Worm (Caenorhabditis elegans) whole organism, L3 larva: Measurements from ENCODE around the gene arf-1.

ENCODE experiments used
- ZK546.5 ChIP-seq: sonication (generic microtip); optimal IDR thresholded peaks from 2 replicates; lab custom pipeline; 2017; ENCODE audit warnings: missing biosample characterization, missing genetic modification characterization
- ceh-28 ChIP-seq: fragments of 150-350 bp; optimal IDR thresholded peaks from 2 replicates; lab custom pipeline; 2014; ENCODE audit warnings: missing biosample characterization, missing genetic modification reagents, missing genetic modification characterization
- ceh-82 ChIP-seq: fragments of 150-350 bp; optimal IDR thresholded peaks from 2 replicates; lab custom pipeline; 2014; ENCODE audit warnings: missing biosample characterization, missing genetic modification characterization
- ceh-9 ChIP-seq: sonication (generic microtip); optimal IDR thresholded peaks from 2 replicates; lab custom pipeline; 2018; ENCODE audit warnings: missing biosample characterization, missing genetic modification characterization
- elt-2 ChIP-seq: sonication (generic microtip); optimal IDR thresholded peaks from 2 replicates; lab custom pipeline; 2016; ENCODE audit warnings: missing genetic modification reagents, mild to moderate bottlenecking, missing genetic modification characterization, missing compliant biosample characterization
- elt-3 ChIP-seq, 3 experiments: fragments of 150-350 bp in 1 of 3; sonication (generic microtip) in 2 of 3; optimal IDR thresholded peaks; 2 replicates in 2 of 3; 4 replicates in 1 of 3; lab custom pipeline; 2014 to 2017; ENCODE audit warnings: missing biosample characterization in 3 of 3, missing genetic modification characterization in 3 of 3
- fkh-10 ChIP-seq: sonication (generic microtip); optimal IDR thresholded peaks from 2 replicates; lab custom pipeline; 2017; ENCODE audit warnings: missing biosample characterization, missing genetic modification reagents, missing genetic modification characterization
- jun-1 ChIP-seq: fragments of 150-350 bp; optimal IDR thresholded peaks from 2 replicates; lab custom pipeline; 2014; ENCODE audit warnings: missing biosample characterization, missing genetic modification reagents, missing genetic modification characterization
- mdl-1 ChIP-seq: fragments of 150-350 bp; optimal IDR thresholded peaks from 2 replicates; lab custom pipeline; 2014; ENCODE audit warnings: missing biosample characterization, missing genetic modification characterization
- pha-4 ChIP-seq: fragments of 150-350 bp; optimal IDR thresholded peaks from 2 replicates; lab custom pipeline; 2014; ENCODE audit warnings: missing biosample characterization, missing genetic modification reagents, missing genetic modification characterization
- zag-1 ChIP-seq: fragments of 150-350 bp; optimal IDR thresholded peaks from 2 replicates; lab custom pipeline; 2014; ENCODE audit warnings: missing biosample characterization, missing genetic modification characterization
- ztf-11 ChIP-seq: fragments of 150-350 bp; optimal IDR thresholded peaks from 2 replicates; lab custom pipeline; 2014; ENCODE audit warnings: missing biosample characterization, missing genetic modification characterization
- ztf-4 ChIP-seq: fragments of 150-350 bp; optimal IDR thresholded peaks from 2 replicates; lab custom pipeline; 2014; ENCODE audit warnings: missing biosample characterization, missing genetic modification characterization

DNA sequence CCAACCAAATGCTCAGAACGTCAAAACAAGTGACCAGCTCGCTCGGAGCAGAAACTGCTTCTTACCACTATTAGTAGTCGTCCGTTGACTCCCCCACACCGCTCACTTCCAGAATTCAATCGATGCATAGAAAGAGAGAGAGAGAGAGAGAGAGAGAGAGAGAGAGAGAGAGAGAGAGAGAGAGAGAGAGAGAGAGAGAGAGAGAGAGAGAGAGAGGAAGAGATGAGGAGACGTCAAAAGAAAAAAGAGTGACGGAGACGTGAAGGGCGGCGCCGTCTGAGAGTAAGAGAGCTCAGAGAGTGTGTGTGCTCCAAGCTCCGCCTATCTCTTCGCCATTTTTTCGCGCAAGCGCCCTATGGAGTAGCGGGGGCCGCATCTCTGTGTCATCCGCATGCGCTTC is 40.5 kb downstream of the arf-1 start, which contains the start of gene ida-1:
- TF ChIP-seq mdl-1 (tag; lab: Kevin White, UChicago) (no peak), ceh-28 (tag; lab: Kevin White, UChicago) (peak; percentile 70), elt-3 (tag; optimal IDR thresholded peaks at IDR 0.05; lab: Kevin White, UChicago) (no peak), fkh-10 (peak; percentile 65), pha-4 (no peak), ceh-82 (tag; lab: Kevin White, UChicago) (peak; percentile 25), elt-2 (tag; lab: Kevin White, UChicago) (no peak), zag-1 (tag; lab: Kevin White, UChicago) (no peak), jun-1 (tag; lab: Kevin White, UChicago) (no peak), ztf-4 (tag; lab: Kevin White, UChicago) (no peak), ceh-9 (no peak), ztf-11 (tag; lab: Kevin White, UChicago) (no peak), ZK546.5 (tag; lab: Kevin White, UChicago) (no peak)
